Worm (Caenorhabditis elegans): ENCODE results near the gene ZK1236.9.

- no peak for TF ChIP-seq dao-5 (tag; optimal IDR thresholded peaks at IDR 0.05)
- TF ChIP-seq W03F9.2 (tag; optimal IDR thresholded peaks at IDR 0.05) = no peak
These were observed 26.4 kb upstream of the ZK1236.9 start for ce11 chrIII:8461410-8461809.
